Worm (Caenorhabditis elegans) whole organism, L1 larva: ENCODE data around the gene clec-57.

Source experiments
- C16A3.4 ChIP-seq: fragments of 150-350 bp; optimal IDR thresholded peaks from 2 replicates; lab custom pipeline; 2014; ENCODE audit warnings: missing biosample characterization, missing genetic modification characterization
- C34B4.2 ChIP-seq: sonication (generic microtip); optimal IDR thresholded peaks from 2 replicates; lab custom pipeline; 2017; ENCODE audit warnings: mild to moderate bottlenecking, missing genetic modification characterization, missing compliant biosample characterization
- F16B12.6 ChIP-seq: fragments of 150-350 bp; optimal IDR thresholded peaks from 2 replicates; lab custom pipeline; 2014; ENCODE audit warnings: missing biosample characterization, missing genetic modification characterization
- aha-1 ChIP-seq: fragments of 150-350 bp; optimal IDR thresholded peaks from 2 replicates; lab custom pipeline; 2014; ENCODE audit warnings: missing biosample characterization, missing genetic modification characterization
- alr-1 ChIP-seq: fragments of 200-800 bp; sonication (Bioruptor generic); optimal IDR thresholded peaks from 2 replicates; lab custom pipeline; 2018; ENCODE audit warnings: borderline replicate concordance, mild to moderate bottlenecking, missing genetic modification characterization, missing compliant biosample characterization
- aly-2 ChIP-seq: fragments of 150-350 bp; optimal IDR thresholded peaks from 2 replicates; lab custom pipeline; 2014; ENCODE audit warnings: missing biosample characterization, missing genetic modification characterization
- ama-1 ChIP-seq: fragments of 150-350 bp; optimal IDR thresholded peaks from 2 replicates; lab custom pipeline; 2014
- blmp-1 ChIP-seq: fragments of 150-350 bp; optimal IDR thresholded peaks from 2 replicates; lab custom pipeline; 2014; ENCODE audit warnings: missing biosample characterization, missing genetic modification characterization
- ceh-63 ChIP-seq: fragments of 200-800 bp; sonication (Bioruptor generic); optimal IDR thresholded peaks from 2 replicates; lab custom pipeline; 2018; ENCODE audit warnings: mild to moderate bottlenecking, missing genetic modification characterization, missing compliant biosample characterization
- ceh-8 ChIP-seq: fragments of 200-800 bp; sonication (Bioruptor generic); optimal IDR thresholded peaks from 2 replicates; lab custom pipeline; 2018; ENCODE audit warnings: mild to moderate bottlenecking, missing genetic modification characterization, moderate library complexity, missing compliant biosample characterization
- ceh-82 ChIP-seq, 3 experiments: fragments of 150-350 bp in 1 of 3; sonication (generic microtip) in 2 of 3; optimal IDR thresholded peaks; 2 replicates each; lab custom pipeline; 2014 to 2017; ENCODE audit warnings: missing biosample characterization in 3 of 3, missing genetic modification characterization in 3 of 3
- ceh-90 ChIP-seq: sonication (generic microtip); optimal IDR thresholded peaks from 2 replicates; lab custom pipeline; 2016; ENCODE audit warnings: missing genetic modification characterization, missing compliant biosample characterization
- ces-1 ChIP-seq: fragments of 150-350 bp; optimal IDR thresholded peaks from 2 replicates; lab custom pipeline; 2014; ENCODE audit warnings: missing biosample characterization, missing genetic modification reagents, missing genetic modification characterization
- efl-1 ChIP-seq, 4 experiments: fragments of 150-350 bp; optimal IDR thresholded peaks in 3 of 4; peaks in 1 of 4; 1 replicate in 1 of 4; 2 replicates in 3 of 4; lab custom pipeline; 2014; ENCODE audit warnings: missing biosample characterization in 2 of 4, missing genetic modification characterization in 2 of 4, missing genetic modification reagents in 2 of 4
- efl-3 ChIP-seq: fragments of 200-800 bp; sonication (Bioruptor generic); optimal IDR thresholded peaks from 2 replicates; lab custom pipeline; 2018; ENCODE audit warnings: mild to moderate bottlenecking, missing genetic modification characterization, missing compliant biosample characterization
- elt-3 ChIP-seq, 6 experiments: fragments of 150-350 bp in 1 of 6; sonication (generic microtip); optimal IDR thresholded peaks; 2 replicates each; lab custom pipeline; 2017 to 2018; ENCODE audit warnings: missing biosample characterization in 6 of 6, missing genetic modification characterization in 6 of 6, inconsistent platforms in 1 of 6
- fkh-10 ChIP-seq: sonication (generic microtip); optimal IDR thresholded peaks from 2 replicates; lab custom pipeline; 2017; ENCODE audit warnings: missing biosample characterization, missing genetic modification reagents, missing genetic modification characterization
- fkh-4 ChIP-seq: sonication (generic microtip); optimal IDR thresholded peaks from 2 replicates; lab custom pipeline; 2016; ENCODE audit warnings: missing compliant biosample characterization, missing genetic modification characterization, borderline replicate concordance
- fkh-8 ChIP-seq: sonication (generic microtip); optimal IDR thresholded peaks from 2 replicates; lab custom pipeline; 2016; ENCODE audit warnings: mild to moderate bottlenecking, missing genetic modification characterization, missing compliant biosample characterization
- grh-1 ChIP-seq: fragments of 200-800 bp; sonication (Bioruptor generic); IDR thresholded peaks from 2 replicates; pipeline ENCODE4 v1.3.6; 2022; ENCODE audit warnings: missing genetic modification reagents, missing genetic modification characterization, missing compliant biosample characterization
- hlh-17 ChIP-seq: fragments of 200-800 bp; sonication (Bioruptor generic); optimal IDR thresholded peaks from 2 replicates; lab custom pipeline; 2018; ENCODE audit warnings: missing genetic modification characterization, mild to moderate bottlenecking, missing compliant biosample characterization, moderate library complexity, borderline replicate concordance
- hpl-2 ChIP-seq: fragments of 150-350 bp; optimal IDR thresholded peaks from 2 replicates; lab custom pipeline; 2014; ENCODE audit warnings: missing biosample characterization, missing genetic modification reagents, missing genetic modification characterization
- jun-1 ChIP-seq: fragments of 150-350 bp; optimal IDR thresholded peaks from 2 replicates; lab custom pipeline; 2014; ENCODE audit warnings: missing biosample characterization, missing genetic modification reagents, missing genetic modification characterization
- lin-13 ChIP-seq: fragments of 150-350 bp; optimal IDR thresholded peaks from 2 replicates; lab custom pipeline; 2014; ENCODE audit warnings: missing biosample characterization, missing genetic modification reagents, missing genetic modification characterization
- lin-14 ChIP-seq: fragments of 200-800 bp; sonication (Bioruptor generic); optimal IDR thresholded peaks from 2 replicates; lab custom pipeline; 2018; ENCODE audit warnings: mild to moderate bottlenecking, missing genetic modification characterization, moderate library complexity, missing compliant biosample characterization
- lir-3 ChIP-seq: sonication (generic microtip); optimal IDR thresholded peaks from 2 replicates; lab custom pipeline; 2016; ENCODE audit warnings: mild to moderate bottlenecking, missing genetic modification characterization, moderate library complexity, missing compliant biosample characterization; ENCODE audit not compliant: poor library complexity
- lsy-2 ChIP-seq, 2 experiments: fragments of 150-350 bp; optimal IDR thresholded peaks; 2 replicates each; lab custom pipeline; 2014; ENCODE audit warnings: missing biosample characterization in 2 of 2, missing genetic modification characterization in 2 of 2
- mef-2 ChIP-seq: fragments of 150-350 bp; optimal IDR thresholded peaks from 2 replicates; lab custom pipeline; 2014; ENCODE audit warnings: missing biosample characterization, missing genetic modification characterization
- mep-1 ChIP-seq: fragments of 150-350 bp; optimal IDR thresholded peaks from 2 replicates; lab custom pipeline; 2014; ENCODE audit warnings: missing biosample characterization, missing genetic modification characterization
- nhr-11 ChIP-seq: fragments of 150-350 bp; optimal IDR thresholded peaks from 2 replicates; lab custom pipeline; 2014; ENCODE audit warnings: missing biosample characterization, missing genetic modification characterization
- nhr-12 ChIP-seq: sonication (generic microtip); optimal IDR thresholded peaks from 2 replicates; lab custom pipeline; 2017; ENCODE audit warnings: missing biosample characterization, missing genetic modification characterization
- nhr-19 ChIP-seq: fragments of 200-800 bp; sonication (Bioruptor generic); conservative IDR thresholded peaks from 2 replicates; pipeline ENCODE4 v1.3.6; 2022; ENCODE audit warnings: missing genetic modification characterization, missing compliant biosample characterization
- nhr-237 ChIP-seq: fragments of 150-350 bp; optimal IDR thresholded peaks from 2 replicates; lab custom pipeline; 2014; ENCODE audit warnings: missing biosample characterization, missing genetic modification characterization
- nhr-76 ChIP-seq: sonication (generic microtip); optimal IDR thresholded peaks from 2 replicates; lab custom pipeline; 2017; ENCODE audit warnings: missing biosample characterization, missing genetic modification characterization
- nhr-85 ChIP-seq: sonication (generic microtip); peaks from one replicate; lab custom pipeline; 2016; ENCODE audit warnings: missing genetic modification characterization, inconsistent platforms, missing compliant biosample characterization
- nhr-90 ChIP-seq: sonication (generic microtip); optimal IDR thresholded peaks from 2 replicates; lab custom pipeline; 2016; ENCODE audit warnings: mild to moderate bottlenecking, missing genetic modification characterization, missing compliant biosample characterization; ENCODE audit not compliant: poor library complexity
- pag-3 ChIP-seq: sonication (generic microtip); optimal IDR thresholded peaks from 2 replicates; lab custom pipeline; 2017; ENCODE audit warnings: missing genetic modification characterization, mild to moderate bottlenecking, missing compliant biosample characterization, antibody characterized with exemption, borderline replicate concordance; ENCODE audit not compliant: insufficient read depth
- pqm-1 ChIP-seq: sonication (generic microtip); optimal IDR thresholded peaks from 3 replicates; lab custom pipeline; 2017; ENCODE audit warnings: missing biosample characterization, missing genetic modification characterization
- skn-1 ChIP-seq: fragments of 150-350 bp; optimal IDR thresholded peaks from 2 replicates; lab custom pipeline; 2014; ENCODE audit warnings: missing biosample characterization, missing genetic modification characterization
- snu-23 ChIP-seq: sonication (generic microtip); optimal IDR thresholded peaks from 2 replicates; lab custom pipeline; 2016; ENCODE audit warnings: missing genetic modification characterization, missing compliant biosample characterization
- sox-4 ChIP-seq: sonication (generic microtip); optimal IDR thresholded peaks from 2 replicates; lab custom pipeline; 2016; ENCODE audit warnings: missing genetic modification characterization, missing compliant biosample characterization
- sptf-1 ChIP-seq: fragments of 150-350 bp; optimal IDR thresholded peaks from 2 replicates; lab custom pipeline; 2014; ENCODE audit warnings: missing biosample characterization, missing genetic modification characterization
- sup-37 ChIP-seq: fragments of 200-800 bp; sonication (Bioruptor generic); optimal IDR thresholded peaks from 2 replicates; lab custom pipeline; 2018; ENCODE audit warnings: mild to moderate bottlenecking, missing genetic modification characterization, missing compliant biosample characterization
- tlp-1 ChIP-seq: fragments of 150-350 bp; optimal IDR thresholded peaks from 2 replicates; lab custom pipeline; 2014; ENCODE audit warnings: missing biosample characterization, missing genetic modification characterization
- unc-130 ChIP-seq: fragments of 150-350 bp; optimal IDR thresholded peaks from 2 replicates; lab custom pipeline; 2017; ENCODE audit warnings: missing biosample characterization, missing genetic modification characterization, inconsistent platforms
- unc-30 ChIP-seq: sonication (generic microtip); optimal IDR thresholded peaks from 2 replicates; lab custom pipeline; 2017; ENCODE audit warnings: missing biosample characterization, missing genetic modification characterization
- unc-62 ChIP-seq: fragments of 150-350 bp; optimal IDR thresholded peaks from 2 replicates; lab custom pipeline; 2014; ENCODE audit warnings: missing biosample characterization, missing genetic modification reagents, missing genetic modification characterization
- unc-86 ChIP-seq: sonication (generic microtip); optimal IDR thresholded peaks from 2 replicates; lab custom pipeline; 2016; ENCODE audit warnings: missing genetic modification characterization, missing compliant biosample characterization
- vab-15 ChIP-seq: sonication (generic microtip); optimal IDR thresholded peaks from 2 replicates; lab custom pipeline; 2017; ENCODE audit warnings: missing genotype, mild to moderate bottlenecking, missing genetic modification characterization, missing compliant biosample characterization
- zag-1 ChIP-seq: fragments of 150-350 bp; optimal IDR thresholded peaks from 2 replicates; lab custom pipeline; 2014; ENCODE audit warnings: missing biosample characterization, missing genetic modification characterization
- zip-4 ChIP-seq: fragments of 200-800 bp; sonication (Bioruptor generic); optimal IDR thresholded peaks from 2 replicates; lab custom pipeline; 2018; ENCODE audit warnings: mild to moderate bottlenecking, missing genetic modification characterization, moderate library complexity, missing compliant biosample characterization
- ztf-11 ChIP-seq, 2 experiments: sonication (generic microtip); optimal IDR thresholded peaks; 2 replicates each; lab custom pipeline; 2016 to 2017; ENCODE audit warnings: missing genetic modification characterization in 2 of 2, missing biosample characterization in 1 of 2, missing compliant biosample characterization in 1 of 2
- ztf-4 ChIP-seq: fragments of 150-350 bp; optimal IDR thresholded peaks from 2 replicates; lab custom pipeline; 2014; ENCODE audit warnings: missing biosample characterization, missing genetic modification characterization

clec-57 gene

ce11 chrV:14423268-14423667 lies 45.8 kb upstream of the clec-57 start, which contains the start of gene rpoa-12 (continued):
- TF ChIP-seq pqm-1, result no peak
- TF ChIP-seq fkh-10, result no peak
- TF ChIP-seq ztf-11 (tag; optimal IDR thresholded peaks at IDR 0.05; lab: Kevin White, UChicago), result peak in 1 of 2 experiments; percentile 64
- TF ChIP-seq lin-14 (GFP tag; lab: Kevin White, UChicago), result peak; percentile 53
- TF ChIP-seq fkh-4 (tag; lab: Kevin White, UChicago), result no peak
- no peak for TF ChIP-seq ceh-63 (GFP tag; lab: Kevin White, UChicago)
- TF ChIP-seq alr-1 (tag; lab: Kevin White, UChicago), result no peak
- TF ChIP-seq lin-13, result peak; percentile 12
- TF ChIP-seq C16A3.4 (tag; lab: Kevin White, UChicago), result peak; percentile 59
- TF ChIP-seq efl-3 (GFP tag; lab: Kevin White, UChicago), result no peak
- no peak for TF ChIP-seq ztf-4 (tag; lab: Kevin White, UChicago)
- TF ChIP-seq nhr-85, result no peak
- TF ChIP-seq fkh-8 (tag; lab: Kevin White, UChicago), result peak; percentile 63
- no peak for TF ChIP-seq mep-1
- no peak for TF ChIP-seq pag-3 (tag; lab: Kevin White, UChicago)
- TF ChIP-seq aly-2 (tag; lab: Kevin White, UChicago), result no peak
- peak; percentile 25 for TF ChIP-seq ceh-90 (tag; lab: Kevin White, UChicago)
- no peak for TF ChIP-seq nhr-76 (tag; lab: Kevin White, UChicago)
- no peak for TF ChIP-seq sup-37 (GFP tag; lab: Kevin White, UChicago)
- no peak for TF ChIP-seq blmp-1 (tag; lab: Kevin White, UChicago)
- TF ChIP-seq sptf-1, result no peak
- no peak for TF ChIP-seq ama-1
- no peak for TF ChIP-seq aha-1 (tag; lab: Kevin White, UChicago)
- TF ChIP-seq skn-1, result peak; percentile 94
- TF ChIP-seq hpl-2, result no peak
- TF ChIP-seq jun-1 (tag; lab: Kevin White, UChicago), result no peak
- peak; percentile 68 for TF ChIP-seq lir-3
- TF ChIP-seq nhr-12, result no peak
- peak; percentile 49 for TF ChIP-seq nhr-90 (tag; lab: Kevin White, UChicago)
- no peak for TF ChIP-seq hlh-17 (GFP tag; lab: Kevin White, UChicago)
- 0 out of 2 replicates have a peak, but pooled peaks have one; percentile 5 for TF ChIP-seq nhr-19
- TF ChIP-seq sox-4 (tag; lab: Kevin White, UChicago), result peak; percentile 29
- TF ChIP-seq C34B4.2 (tag; lab: Kevin White, UChicago), result no peak
- TF ChIP-seq zip-4 (GFP tag; lab: Kevin White, UChicago), result no peak
- TF ChIP-seq lsy-2 (tag; optimal IDR thresholded peaks at IDR 0.05; lab: Kevin White, UChicago), result peak; percentile 27 to 71
- TF ChIP-seq unc-30 (tag; lab: Kevin White, UChicago), result no peak
- peak in 1 of 3 experiments; percentile 24 for TF ChIP-seq ceh-82 (tag; optimal IDR thresholded peaks at IDR 0.05; lab: Kevin White, UChicago)
- no peak for TF ChIP-seq mef-2 (tag; lab: Kevin White, UChicago)
- TF ChIP-seq ceh-8 (GFP tag; lab: Kevin White, UChicago), result no peak
- TF ChIP-seq zag-1, result no peak
- no peak for TF ChIP-seq unc-62 (GFP tag; lab: Kevin White, UChicago)
- no peak for TF ChIP-seq unc-86 (tag; lab: Kevin White, UChicago)
- TF ChIP-seq unc-130, result peak; percentile 1
- no peak for TF ChIP-seq grh-1
- TF ChIP-seq nhr-11, result no peak
- no peak for TF ChIP-seq tlp-1 (tag; lab: Kevin White, UChicago)
- peak; percentile 57 for TF ChIP-seq snu-23
- TF ChIP-seq vab-15 (tag; lab: Kevin White, UChicago), result peak; percentile 50
- TF ChIP-seq nhr-237, result no peak
- TF ChIP-seq elt-3 (tag; optimal IDR thresholded peaks at IDR 0.05; lab: Kevin White, UChicago), result no peak
- no peak for TF ChIP-seq ces-1
- TF ChIP-seq F16B12.6 (tag; lab: Kevin White, UChicago), result peak; percentile 27
- peak; percentile 52 to 58 for TF ChIP-seq efl-1 (optimal IDR thresholded peaks at IDR 0.05; lab: Kevin White, UChicago)
- peak; percentile 50 to 78 for TF ChIP-seq efl-1 (GFP tag; optimal IDR thresholded peaks at IDR 0.05 in 1 of 2; lab: Kevin White, UChicago)
